Fruit fly (Drosophila melanogaster) whole organism, prepupa: ENCODE measurements around the gene nxf2.

Experiments used
- Blimp-1 ChIP-seq: fragments of 200-800 bp; sonication (Bioruptor generic); optimal IDR thresholded peaks from 3 replicates; lab custom pipeline; 2017; ENCODE audit warnings: missing biosample characterization, missing genetic modification characterization, mild to moderate bottlenecking, moderate library complexity, missing genetic modification reagents
- CG10669 ChIP-seq: fragments of 200-800 bp; sonication (Bioruptor generic); optimal IDR thresholded peaks from 3 replicates; lab custom pipeline; 2018; ENCODE audit warnings: missing biosample characterization, mild to moderate bottlenecking, missing genetic modification characterization, moderate library complexity
- CG11294 ChIP-seq: fragments of 200-800 bp; sonication (Bioruptor generic); IDR thresholded peaks from 2 replicates; pipeline ENCODE4 v1.3.6; 2022; ENCODE audit warnings: missing biosample characterization, missing genetic modification characterization
- CG11902 ChIP-seq: fragments of 200-800 bp; sonication (Bioruptor generic); optimal IDR thresholded peaks from 3 replicates; lab custom pipeline; 2016; ENCODE audit warnings: missing biosample characterization, missing genetic modification characterization
- CG15336 ChIP-seq: fragments of 200-800 bp; sonication (Bioruptor generic); IDR thresholded peaks from 2 replicates; pipeline ENCODE4 v1.3.6; 2022; ENCODE audit warnings: missing biosample characterization, missing genetic modification characterization
- CG1621 ChIP-seq: fragments of 200-800 bp; sonication (Bioruptor generic); optimal IDR thresholded peaks from 3 replicates; lab custom pipeline; 2018; ENCODE audit warnings: missing biosample characterization, mild to moderate bottlenecking, missing genetic modification characterization
- CG31627 ChIP-seq: fragments of 200-800 bp; sonication (Bioruptor generic); optimal IDR thresholded peaks from 3 replicates; lab custom pipeline; 2016; ENCODE audit warnings: missing biosample characterization, missing genetic modification characterization
- CG32006 ChIP-seq: fragments of 200-800 bp; sonication (Bioruptor generic); optimal IDR thresholded peaks from 3 replicates; lab custom pipeline; 2017; ENCODE audit warnings: missing biosample characterization, mild to moderate bottlenecking, missing genetic modification characterization
- CG3919 ChIP-seq: fragments of 200-800 bp; sonication (Bioruptor generic); optimal IDR thresholded peaks from 3 replicates; lab custom pipeline; 2016; ENCODE audit warnings: missing biosample characterization, missing genetic modification characterization
- CG4318 ChIP-seq: fragments of 200-800 bp; sonication (Bioruptor generic); optimal IDR thresholded peaks from 3 replicates; lab custom pipeline; 2017; ENCODE audit warnings: missing biosample characterization, mild to moderate bottlenecking, missing genetic modification characterization
- CG6163 ChIP-seq: fragments of 200-800 bp; sonication (Bioruptor generic); IDR thresholded peaks from 3 replicates; pipeline ENCODE4 v1.3.6; 2022; ENCODE audit warnings: missing biosample characterization, missing genetic modification characterization
- CG6276 ChIP-seq: fragments of 200-800 bp; sonication (Bioruptor generic); optimal IDR thresholded peaks from 2 replicates; lab custom pipeline; 2017; ENCODE audit warnings: missing biosample characterization, mild to moderate bottlenecking, missing genetic modification characterization
- CG6808 ChIP-seq: fragments of 200-800 bp; sonication (Bioruptor generic); optimal IDR thresholded peaks from 3 replicates; lab custom pipeline; 2017; ENCODE audit warnings: missing biosample characterization, missing genetic modification characterization, mild to moderate bottlenecking, moderate library complexity, missing genetic modification reagents
- CG6854 ChIP-seq: fragments of 200-800 bp; sonication (Bioruptor generic); optimal IDR thresholded peaks from 2 replicates; lab custom pipeline; 2017; ENCODE audit warnings: missing biosample characterization, mild to moderate bottlenecking, missing genetic modification characterization
- CG7368 ChIP-seq: fragments of 200-800 bp; sonication (Bioruptor generic); optimal IDR thresholded peaks from 3 replicates; lab custom pipeline; 2016; ENCODE audit warnings: missing biosample characterization, missing genetic modification characterization
- CG8119 ChIP-seq: fragments of 200-800 bp; sonication (Bioruptor generic); IDR thresholded peaks from 3 replicates; pipeline ENCODE4 v1.3.6; 2022; ENCODE audit warnings: missing biosample characterization, missing genetic modification characterization
- CG8319 ChIP-seq: fragments of 200-800 bp; sonication (Bioruptor generic); optimal IDR thresholded peaks from 3 replicates; lab custom pipeline; 2016; ENCODE audit warnings: missing biosample characterization, missing genetic modification characterization
- CG8632 ChIP-seq: fragments of 200-800 bp; sonication (Bioruptor generic); optimal IDR thresholded peaks from 3 replicates; lab custom pipeline; 2016; ENCODE audit warnings: missing biosample characterization, missing genetic modification characterization
- Eip78C ChIP-seq: fragments of 200-800 bp; sonication (Bioruptor generic); peaks from one replicate; lab custom pipeline; 2016; ENCODE audit warnings: missing biosample characterization, missing genetic modification characterization
- Eip93F ChIP-seq: fragments of 200-800 bp; sonication (Bioruptor generic); optimal IDR thresholded peaks from 2 replicates; lab custom pipeline; 2016; ENCODE audit warnings: missing biosample characterization, mild to moderate bottlenecking, missing genetic modification characterization
- Ets21C ChIP-seq: fragments of 200-800 bp; sonication (Bioruptor generic); optimal IDR thresholded peaks from 3 replicates; lab custom pipeline; 2016; ENCODE audit warnings: missing biosample characterization, missing genetic modification characterization
- Ets96B ChIP-seq: fragments of 200-800 bp; optimal IDR thresholded peaks from 2 replicates; lab custom pipeline; 2019; ENCODE audit warnings: missing biosample characterization, mild to moderate bottlenecking, missing genetic modification characterization, moderate library complexity
- Hr38 ChIP-seq: sonication (Bioruptor generic); optimal IDR thresholded peaks from 2 replicates; lab custom pipeline; 2016; ENCODE audit warnings: missing biosample characterization, missing genetic modification characterization
- Hr39 ChIP-seq: fragments of 200-800 bp; sonication (Bioruptor generic); optimal IDR thresholded peaks from 2 replicates; lab custom pipeline; 2016; ENCODE audit warnings: missing biosample characterization, missing genetic modification characterization
- Hr4 ChIP-seq: fragments of 200-800 bp; sonication (Bioruptor generic); optimal IDR thresholded peaks from 3 replicates; lab custom pipeline; 2016; ENCODE audit warnings: missing biosample characterization, missing genetic modification characterization
- Lpt ChIP-seq: fragments of 200-800 bp; sonication (Bioruptor generic); optimal IDR thresholded peaks from 3 replicates; lab custom pipeline; 2016; ENCODE audit warnings: missing biosample characterization, missing genetic modification characterization
- Met ChIP-seq: fragments of 200-800 bp; sonication (Bioruptor generic); optimal IDR thresholded peaks from 3 replicates; lab custom pipeline; 2016; ENCODE audit warnings: missing biosample characterization, missing genetic modification characterization
- OdsH ChIP-seq: fragments of 200-800 bp; sonication (Bioruptor generic); optimal IDR thresholded peaks from 3 replicates; lab custom pipeline; 2016; ENCODE audit warnings: missing biosample characterization, missing genetic modification characterization
- Smox ChIP-seq: fragments of 200-800 bp; sonication (Bioruptor generic); optimal IDR thresholded peaks from 3 replicates; lab custom pipeline; 2016; ENCODE audit warnings: missing biosample characterization, missing genetic modification characterization
- Sox14 ChIP-seq: fragments of 200-800 bp; sonication (Bioruptor generic); optimal IDR thresholded peaks from 3 replicates; lab custom pipeline; 2016; ENCODE audit warnings: missing biosample characterization, missing genetic modification characterization
- Sox15 ChIP-seq: fragments of 200-800 bp; sonication (Bioruptor generic); optimal IDR thresholded peaks from 3 replicates; lab custom pipeline; 2016; ENCODE audit warnings: missing biosample characterization, missing genetic modification characterization
- achi ChIP-seq: fragments of 200-800 bp; sonication (Bioruptor generic); optimal IDR thresholded peaks from 3 replicates; lab custom pipeline; 2016; ENCODE audit warnings: missing biosample characterization, missing genetic modification characterization
- cyc ChIP-seq: fragments of 200-800 bp; sonication (Bioruptor generic); optimal IDR thresholded peaks from 3 replicates; lab custom pipeline; 2016; ENCODE audit warnings: missing biosample characterization, missing genetic modification characterization
- dac ChIP-seq: fragments of 200-800 bp; sonication (Bioruptor generic); optimal IDR thresholded peaks from 2 replicates; lab custom pipeline; 2017; ENCODE audit warnings: missing biosample characterization, mild to moderate bottlenecking, missing genetic modification characterization
- eg ChIP-seq: fragments of 200-800 bp; sonication (Bioruptor generic); IDR thresholded peaks from 3 replicates; pipeline ENCODE4 v1.3.6; 2022; ENCODE audit warnings: missing biosample characterization, missing genetic modification characterization
- esn ChIP-seq: fragments of 200-800 bp; sonication (Bioruptor generic); optimal IDR thresholded peaks from 2 replicates; lab custom pipeline; 2016; ENCODE audit warnings: missing biosample characterization, mild to moderate bottlenecking, missing genetic modification characterization, moderate library complexity
- fd59A ChIP-seq: fragments of 200-800 bp; sonication (Bioruptor generic); optimal IDR thresholded peaks from 2 replicates; lab custom pipeline; 2017; ENCODE audit warnings: missing biosample characterization, mild to moderate bottlenecking, missing genetic modification characterization, missing genetic modification reagents
- fd85E ChIP-seq: fragments of 200-800 bp; sonication (Bioruptor generic); optimal IDR thresholded peaks from 3 replicates; lab custom pipeline; 2016; ENCODE audit warnings: missing biosample characterization, missing genetic modification characterization
- fkh ChIP-seq: fragments of 200-800 bp; sonication (Bioruptor generic); optimal IDR thresholded peaks from 3 replicates; lab custom pipeline; 2017; ENCODE audit warnings: missing biosample characterization, mild to moderate bottlenecking, missing genetic modification characterization, moderate library complexity
- lz ChIP-seq: fragments of 200-800 bp; sonication (Bioruptor generic); optimal IDR thresholded peaks from 3 replicates; lab custom pipeline; 2016; ENCODE audit warnings: missing biosample characterization, missing genetic modification characterization
- net ChIP-seq: fragments of 200-800 bp; sonication (Bioruptor generic); optimal IDR thresholded peaks from 3 replicates; lab custom pipeline; 2016; ENCODE audit warnings: missing biosample characterization, missing genetic modification characterization
- pdm3 ChIP-seq: fragments of 200-800 bp; sonication (Bioruptor generic); optimal IDR thresholded peaks from 3 replicates; lab custom pipeline; 2016; ENCODE audit warnings: missing biosample characterization, missing genetic modification characterization
- salr ChIP-seq, 2 experiments: fragments of 200-800 bp; sonication (Bioruptor generic); optimal IDR thresholded peaks; 3 replicates each; lab custom pipeline; 2016 to 2018; ENCODE audit warnings: missing biosample characterization in 2 of 2, missing genetic modification characterization in 2 of 2, mild to moderate bottlenecking in 1 of 2
- spab ChIP-seq: fragments of 200-800 bp; sonication (Bioruptor generic); optimal IDR thresholded peaks from 2 replicates; lab custom pipeline; 2017; ENCODE audit warnings: missing biosample characterization, mild to moderate bottlenecking, missing genetic modification characterization, missing genetic modification reagents
- svp ChIP-seq: fragments of 200-800 bp; sonication (Bioruptor generic); peaks from one replicate; lab custom pipeline; 2016; ENCODE audit warnings: missing biosample characterization, missing genetic modification characterization
- topi ChIP-seq: fragments of 200-800 bp; sonication (Bioruptor generic); optimal IDR thresholded peaks from 3 replicates; lab custom pipeline; 2016; ENCODE audit warnings: missing biosample characterization, missing genetic modification characterization
- vri ChIP-seq: fragments of 200-800 bp; sonication (Bioruptor generic); optimal IDR thresholded peaks from 3 replicates; lab custom pipeline; 2016; ENCODE audit warnings: missing biosample characterization, mild to moderate bottlenecking, missing genetic modification characterization

The nxf2 gene

dm6 chr3L:16612152-16612551 lies 32.0 kb upstream of the nxf2 start, which contains the start of gene CG4101 (continued):
- TF ChIP-seq CG32006 (GFP tag; lab: Kevin White, UChicago) = peak; percentile 71
- TF ChIP-seq eg = peak; percentile 84
- peak; percentile 87 for TF ChIP-seq vri (GFP tag; lab: Kevin White, UChicago)
- TF ChIP-seq CG8632 (GFP tag; lab: Kevin White, UChicago) = peak; percentile 67
- no peak for TF ChIP-seq Hr38 (GFP tag; lab: Kevin White, UChicago)
- TF ChIP-seq OdsH (GFP tag; lab: Kevin White, UChicago) = peak; percentile 84
- peak; percentile 55 for TF ChIP-seq dac (GFP tag; lab: Kevin White, UChicago)
- TF ChIP-seq pdm3 (GFP tag; lab: Kevin White, UChicago) = peak; percentile 86

dm6 chr3L:16610201-16610600 lies 30.1 kb upstream of the nxf2 start, which contains the start of gene Prosbeta6:
TSS of gene Prosbeta6 (minus strand) at chr3L:16610418.
- no peak for TF ChIP-seq Ets96B
- no peak for TF ChIP-seq CG6854 (GFP tag; lab: Kevin White, UChicago)
- TF ChIP-seq CG3919 (GFP tag; lab: Kevin White, UChicago) = no peak
- TF ChIP-seq, all 60 proteins: peak for 0

DNA sequence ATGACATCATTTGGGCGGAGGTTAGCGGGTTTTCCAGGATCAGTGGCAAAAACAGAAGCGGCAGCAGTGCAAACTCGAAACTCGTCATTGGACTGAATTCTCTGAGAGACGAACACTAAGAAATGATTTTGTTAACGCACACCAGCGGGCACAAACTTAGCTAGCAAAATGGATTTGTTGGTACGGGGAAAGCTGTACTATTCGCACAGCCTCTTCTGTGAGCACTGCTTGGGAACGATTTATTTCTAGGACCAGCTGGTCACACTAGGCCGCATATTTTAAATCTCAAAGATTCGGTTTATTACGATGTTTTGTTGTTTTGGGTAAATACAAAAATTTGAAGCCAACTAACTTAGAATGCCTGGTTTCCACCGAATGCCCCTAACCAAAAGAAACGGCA lies 29.0 kb upstream of the nxf2 start, which contains the start of gene CG4098:
Gene CG4098 (minus strand): TSS at position 228 of the 400 bp plus-strand sequence.
- TF ChIP-seq CG8632 (GFP tag; lab: Kevin White, UChicago) (peak; percentile 22), net (GFP tag; lab: Kevin White, UChicago) (peak; percentile 56), achi (peak; percentile 51), cyc (GFP tag; lab: Kevin White, UChicago) (peak; percentile 65), CG32006 (GFP tag; lab: Kevin White, UChicago) (peak; percentile 55), topi (GFP tag; lab: Kevin White, UChicago) (peak; percentile 30), CG8119 (GFP tag; lab: Robert Waterston, UW) (no peak), Hr39 (GFP tag; lab: Kevin White, UChicago) (peak; percentile 70), CG6854 (GFP tag; lab: Kevin White, UChicago) (no peak), CG6276 (no peak), CG6163 (GFP tag; lab: Robert Waterston, UW) (peak; percentile 78), lz (GFP tag; lab: Kevin White, UChicago) (peak; percentile 59), Hr38 (GFP tag; lab: Kevin White, UChicago) (peak; percentile 8), Blimp-1 (GFP tag; lab: Kevin White, UChicago) (no peak), dac (GFP tag; lab: Kevin White, UChicago) (peak; percentile 38), fd85E (GFP tag; lab: Kevin White, UChicago) (no peak), CG31627 (GFP tag; lab: Kevin White, UChicago) (peak; percentile 60), Ets96B (peak; percentile 36), fd59A (GFP tag; lab: Kevin White, UChicago) (no peak), eg (peak; percentile 87), Smox (GFP tag; lab: Kevin White, UChicago) (peak; percentile 36), CG3919 (GFP tag; lab: Kevin White, UChicago) (peak; percentile 81), OdsH (GFP tag; lab: Kevin White, UChicago) (peak; percentile 69), CG15336 (GFP tag; lab: Robert Waterston, UW) (peak; percentile 58), fkh (GFP tag; lab: Kevin White, UChicago) (no peak), spab (GFP tag; lab: Kevin White, UChicago) (no peak), Lpt (GFP tag; lab: Kevin White, UChicago) (no peak), CG4318 (GFP tag; lab: Kevin White, UChicago) (no peak), Ets21C (GFP tag; lab: Kevin White, UChicago) (peak; percentile 14), Eip78C (peak; percentile 85), CG7368 (GFP tag; lab: Kevin White, UChicago) (peak; percentile 35), CG11294 (peak; percentile 45; the same call in 1 of the 2 replicates), esn (peak; percentile 69), svp (GFP tag; lab: Kevin White, UChicago) (peak; percentile 79), CG8319 (GFP tag; lab: Kevin White, UChicago) (no peak), Hr4 (GFP tag; lab: Kevin White, UChicago) (peak; percentile 68), Eip93F (GFP tag; lab: Kevin White, UChicago) (no peak), CG11902 (GFP tag; lab: Kevin White, UChicago) (no peak), CG6808 (peak; percentile 10), Sox14 (GFP tag; lab: Kevin White, UChicago) (peak; percentile 65), salr (GFP tag; optimal IDR thresholded peaks at IDR 0.05; lab: Kevin White, UChicago) (peak in 1 of 2 experiments; percentile 10), CG10669 (GFP tag; lab: Kevin White, UChicago) (peak; percentile 13), CG1621 (tag; lab: Kevin White, UChicago) (peak; percentile 58), Met (GFP tag; lab: Kevin White, UChicago) (peak; percentile 39), Sox15 (GFP tag; lab: Kevin White, UChicago) (peak; percentile 1)
